Worm (Caenorhabditis elegans): Measurements from ENCODE around the gene rbc-2.

DNA sequence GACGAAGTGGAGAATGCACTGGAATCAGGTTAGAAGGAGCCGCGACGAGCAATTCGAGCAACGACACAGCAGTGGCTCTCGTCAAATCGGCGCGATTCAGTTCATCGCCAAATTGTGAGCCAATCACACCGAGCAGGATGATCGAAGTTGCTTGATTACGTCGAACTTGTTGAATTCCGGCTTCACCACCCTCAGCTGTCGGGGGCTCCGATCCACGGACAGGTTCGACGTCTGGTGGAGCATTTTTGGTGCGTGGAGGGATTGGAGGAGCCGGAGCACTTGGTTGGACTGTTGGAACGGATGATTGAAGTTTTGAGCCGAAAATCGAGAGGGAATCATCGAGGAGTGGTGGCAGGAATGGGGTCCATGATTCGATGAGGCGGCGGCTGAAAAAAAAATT lies 13.0 kb downstream of the rbc-2 start:
- no peak for TF ChIP-seq egl-13 (tag; optimal IDR thresholded peaks at IDR 0.05)
- TF ChIP-seq lin-15B (tag; optimal IDR thresholded peaks at IDR 0.05): no peak
- no peak for TF ChIP-seq pqm-1 (tag; optimal IDR thresholded peaks at IDR 0.05)
- TF ChIP-seq nhr-11 (tag; optimal IDR thresholded peaks at IDR 0.05): no peak
- TF ChIP-seq lsy-2 (tag; optimal IDR thresholded peaks at IDR 0.05): no peak
- TF ChIP-seq nhr-19 (GFP tag; conservative IDR thresholded peaks at IDR 0.05): no peak
- no peak for TF ChIP-seq mdl-1 (tag; optimal IDR thresholded peaks at IDR 0.05)
- no peak for TF ChIP-seq ceh-63 (GFP tag; optimal IDR thresholded peaks at IDR 0.05)
- no peak for TF ChIP-seq sox-4 (tag; optimal IDR thresholded peaks at IDR 0.05)
- no peak for TF ChIP-seq blmp-1 (tag; optimal IDR thresholded peaks at IDR 0.05)
